Worm (Caenorhabditis elegans): ENCODE results near the gene vap-1.

vap-1 gene

ce11 chrX:17392182-17392581 lies 4.2 kb downstream of the vap-1 start (continued):
- TF ChIP-seq ztf-4 (tag; optimal IDR thresholded peaks at IDR 0.05) (peak; percentile 41), F16B12.6 (tag; optimal IDR thresholded peaks at IDR 0.05) (peak; percentile 46), egl-27 (tag; optimal IDR thresholded peaks at IDR 0.05) (peak in 1 of 2 experiments; percentile 5), rnt-1 (tag; optimal IDR thresholded peaks at IDR 0.05) (peak; percentile 83), blmp-1 (tag; optimal IDR thresholded peaks at IDR 0.05) (peak; percentile 69), tbx-2 (tag; optimal IDR thresholded peaks at IDR 0.05) (peak; percentile 70), Y116A8C.19 (tag; optimal IDR thresholded peaks at IDR 0.05; ENCODE audit: borderline replicate concordance) (no peak), ama-1 (optimal IDR thresholded peaks at IDR 0.05) (no peak), fkh-10 (GFP tag; optimal IDR thresholded peaks at IDR 0.05) (no peak), hpl-2 (GFP tag; optimal IDR thresholded peaks at IDR 0.05) (no peak), lir-3 (tag; optimal IDR thresholded peaks at IDR 0.05; ENCODE audit: poor library complexity) (peak; percentile 17), fkh-4 (tag; optimal IDR thresholded peaks at IDR 0.05; ENCODE audit: borderline replicate concordance) (no peak), mab-9 (GFP tag; IDR thresholded peaks at IDR 0.05) (no peak), unc-130 (tag; optimal IDR thresholded peaks at IDR 0.05) (peak; percentile 92), lin-15B (tag; optimal IDR thresholded peaks at IDR 0.05) (peak; percentile 54), fos-1 (tag; optimal IDR thresholded peaks at IDR 0.05) (peak; percentile 11), mef-2 (tag; optimal IDR thresholded peaks at IDR 0.05) (no peak), efl-1 (optimal IDR thresholded peaks at IDR 0.05) (peak; percentile 54 to 56), efl-1 (GFP tag; optimal IDR thresholded peaks at IDR 0.05 in 1 of 2) (peak; percentile 40 to 83), aly-2 (tag; optimal IDR thresholded peaks at IDR 0.05) (no peak)

- no peak for TF ChIP-seq unc-30 (tag; optimal IDR thresholded peaks at IDR 0.05)
- no peak for TF ChIP-seq blmp-1 (tag; optimal IDR thresholded peaks at IDR 0.05)
- no peak for TF ChIP-seq snu-23 (GFP tag; optimal IDR thresholded peaks at IDR 0.05)
- TF ChIP-seq egl-13 (tag; optimal IDR thresholded peaks at IDR 0.05), result no peak
- no peak for TF ChIP-seq pag-3 (tag; optimal IDR thresholded peaks at IDR 0.05; ENCODE audit: borderline replicate concordance, insufficient read depth)
- TF ChIP-seq zip-4 (GFP tag; optimal IDR thresholded peaks at IDR 0.05), result no peak
- TF ChIP-seq mdl-1 (tag; optimal IDR thresholded peaks at IDR 0.05), result no peak
- TF ChIP-seq unc-98 (GFP tag; IDR thresholded peaks at IDR 0.05), result no peak
- no peak for TF ChIP-seq elt-3 (tag; optimal IDR thresholded peaks at IDR 0.05)
- TF ChIP-seq pax-3 (tag; optimal IDR thresholded peaks at IDR 0.05), result no peak
- no peak for TF ChIP-seq nhr-11 (tag; optimal IDR thresholded peaks at IDR 0.05)
- TF ChIP-seq lir-3 (tag; optimal IDR thresholded peaks at IDR 0.05; ENCODE audit: poor library complexity), result no peak
- TF ChIP-seq efl-1 (optimal IDR thresholded peaks at IDR 0.05), result no peak
- TF ChIP-seq efl-1 (GFP tag; optimal IDR thresholded peaks at IDR 0.05 in 1 of 2), result no peak
- TF ChIP-seq ztf-4 (tag; optimal IDR thresholded peaks at IDR 0.05), result no peak
- no peak for TF ChIP-seq hlh-17 (GFP tag; optimal IDR thresholded peaks at IDR 0.05; ENCODE audit: borderline replicate concordance)
- no peak for TF ChIP-seq hlh-4 (tag; optimal IDR thresholded peaks at IDR 0.05)
- TF ChIP-seq alr-1 (tag; optimal IDR thresholded peaks at IDR 0.05; ENCODE audit: borderline replicate concordance), result no peak
- no peak for TF ChIP-seq nhr-77 (tag; optimal IDR thresholded peaks at IDR 0.05)
- no peak for TF ChIP-seq nhr-84 (tag; optimal IDR thresholded peaks at IDR 0.05)
Observed at ce11 chrX:17391515-17391914, 4.8 kb downstream of the vap-1 start, which contains the start of gene F10D7.5. F10D7.5 (minus strand) TSS chrX:17391615.

- TF ChIP-seq fkh-4 (tag; optimal IDR thresholded peaks at IDR 0.05; ENCODE audit: borderline replicate concordance) (no peak), ceh-82 (tag; optimal IDR thresholded peaks at IDR 0.05) (no peak), C04F5.9 (tag; optimal IDR thresholded peaks at IDR 0.05) (no peak), lir-3 (tag; optimal IDR thresholded peaks at IDR 0.05; ENCODE audit: poor library complexity) (no peak), efl-3 (GFP tag; optimal IDR thresholded peaks at IDR 0.05) (no peak), nhr-85 (tag) (no peak), nhr-71 (tag; optimal IDR thresholded peaks at IDR 0.05) (no peak), C16A3.4 (tag; optimal IDR thresholded peaks at IDR 0.05) (no peak), nhr-19 (GFP tag; conservative IDR thresholded peaks at IDR 0.05) (no peak), snpc-4 (tag; optimal IDR thresholded peaks at IDR 0.05) (no peak), pag-3 (tag; optimal IDR thresholded peaks at IDR 0.05; ENCODE audit: borderline replicate concordance, insufficient read depth) (no peak), dpl-1 (GFP tag; optimal IDR thresholded peaks at IDR 0.05) (no peak)
Observed at ce11 chrX:17390531-17390930, 5.8 kb downstream of the vap-1 start.
